Fruit fly (Drosophila melanogaster) whole organism, embryonic: ENCODE results near the gene ppk15.

Experiments
- Abd-B ChIP-seq: fragments of 200-800 bp; sonication (Bioruptor generic); optimal IDR thresholded peaks from 2 replicates; lab custom pipeline; 2018; ENCODE audit warnings: missing biosample characterization, mild to moderate bottlenecking, missing genetic modification characterization, moderate library complexity
- B-H2 ChIP-seq: fragments of 200-800 bp; sonication (Bioruptor generic); optimal IDR thresholded peaks from 2 replicates; lab custom pipeline; 2018; ENCODE audit warnings: missing biosample characterization, mild to moderate bottlenecking, missing genetic modification characterization
- Bdp1 ChIP-seq: fragments of 200-800 bp; sonication (Bioruptor generic); optimal IDR thresholded peaks from 3 replicates; lab custom pipeline; 2016; ENCODE audit warnings: missing biosample characterization, missing genetic modification characterization
- C15 ChIP-seq: fragments of 200-800 bp; sonication (Bioruptor generic); IDR thresholded peaks from 3 replicates; pipeline ENCODE4 v1.3.6; 2022; ENCODE audit warnings: missing biosample characterization, missing genetic modification characterization
- CG10147 ChIP-seq: fragments of 200-800 bp; sonication (Bioruptor generic); optimal IDR thresholded peaks from 2 replicates; lab custom pipeline; 2019; ENCODE audit warnings: missing biosample characterization, mild to moderate bottlenecking, missing genetic modification characterization, moderate library complexity
- CG10274 ChIP-seq: fragments of 200-800 bp; sonication (Bioruptor generic); optimal IDR thresholded peaks from 3 replicates; lab custom pipeline; 2017; ENCODE audit warnings: missing biosample characterization, mild to moderate bottlenecking, missing genetic modification characterization
- CG10565 ChIP-seq: fragments of 200-800 bp; sonication (Bioruptor generic); optimal IDR thresholded peaks from 3 replicates; lab custom pipeline; 2016; ENCODE audit warnings: missing biosample characterization, mild to moderate bottlenecking, missing genetic modification characterization
- CG11093 ChIP-seq: fragments of 200-800 bp; sonication (Bioruptor generic); IDR thresholded peaks from 3 replicates; pipeline ENCODE4 v1.3.6; 2022; ENCODE audit warnings: missing biosample characterization, missing genetic modification characterization
- CG11504 ChIP-seq: fragments of 200-800 bp; sonication (Bioruptor generic); optimal IDR thresholded peaks from 3 replicates; lab custom pipeline; 2019; ENCODE audit warnings: missing biosample characterization, mild to moderate bottlenecking, missing genetic modification characterization, moderate library complexity
- CG11696 ChIP-seq: fragments of 200-800 bp; sonication (Bioruptor generic); IDR thresholded peaks from 2 replicates; pipeline ENCODE4 v1.3.6; 2022; ENCODE audit warnings: missing biosample characterization, missing genetic modification characterization
- CG14014 ChIP-seq: fragments of 200-800 bp; sonication (Bioruptor generic); IDR thresholded peaks from 2 replicates; pipeline ENCODE4 v1.3.6; 2022; ENCODE audit warnings: missing biosample characterization, missing genetic modification characterization
- CG15479 ChIP-seq: fragments of 200-800 bp; sonication (Bioruptor generic); optimal IDR thresholded peaks from 3 replicates; lab custom pipeline; 2019; ENCODE audit warnings: missing biosample characterization, mild to moderate bottlenecking, missing genetic modification characterization, moderate library complexity
- CG17328 ChIP-seq: fragments of 200-800 bp; sonication (Bioruptor generic); IDR thresholded peaks from 2 replicates; pipeline ENCODE4 v1.3.6; 2022; ENCODE audit warnings: missing biosample characterization, missing genetic modification characterization
- CG18011 ChIP-seq: fragments of 200-800 bp; sonication (Bioruptor generic); optimal IDR thresholded peaks from 2 replicates; lab custom pipeline; 2017; ENCODE audit warnings: missing biosample characterization, missing genetic modification characterization, mild to moderate bottlenecking, moderate library complexity, missing genotype
- CG18764 ChIP-seq: fragments of 200-800 bp; sonication (Bioruptor generic); optimal IDR thresholded peaks from 3 replicates; lab custom pipeline; 2016; ENCODE audit warnings: missing biosample characterization, missing genetic modification characterization
- CG2199 ChIP-seq: fragments of 200-800 bp; sonication (Bioruptor generic); IDR thresholded peaks from 3 replicates; pipeline ENCODE4 v1.3.6; 2022; ENCODE audit warnings: missing biosample characterization, missing genetic modification characterization
- CG33557 ChIP-seq: fragments of 200-800 bp; sonication (Bioruptor generic); optimal IDR thresholded peaks from 2 replicates; lab custom pipeline; 2019; ENCODE audit warnings: missing biosample characterization, mild to moderate bottlenecking, missing genetic modification characterization, moderate library complexity
- CG4707 ChIP-seq: fragments of 200-800 bp; sonication (Bioruptor generic); optimal IDR thresholded peaks from 2 replicates; lab custom pipeline; 2018; ENCODE audit warnings: missing biosample characterization, mild to moderate bottlenecking, missing genetic modification characterization, moderate library complexity
- CG5245 ChIP-seq: fragments of 200-800 bp; sonication (Bioruptor generic); optimal IDR thresholded peaks from 3 replicates; lab custom pipeline; 2016; ENCODE audit warnings: missing biosample characterization, missing genetic modification characterization
- CG6254 ChIP-seq: fragments of 200-800 bp; sonication (Bioruptor generic); optimal IDR thresholded peaks from 3 replicates; lab custom pipeline; 2017; ENCODE audit warnings: mild to moderate bottlenecking, missing biosample characterization, missing genetic modification reagents, missing genetic modification characterization
- CG7928 ChIP-seq: fragments of 200-800 bp; sonication (Bioruptor generic); optimal IDR thresholded peaks from 2 replicates; lab custom pipeline; 2017; ENCODE audit warnings: missing biosample characterization, mild to moderate bottlenecking, missing genetic modification characterization
- CG9932 ChIP-seq: fragments of 200-800 bp; sonication (Bioruptor generic); IDR thresholded peaks from 2 replicates; pipeline ENCODE4 v1.3.6; 2022; ENCODE audit warnings: missing biosample characterization, missing genetic modification characterization
- CrebB ChIP-seq: fragments of 200-800 bp; sonication (Bioruptor generic); optimal IDR thresholded peaks from 3 replicates; lab custom pipeline; 2018; ENCODE audit warnings: missing biosample characterization, mild to moderate bottlenecking, missing genetic modification characterization
- Dbx ChIP-seq: fragments of 200-800 bp; sonication (Bioruptor generic); IDR thresholded peaks from 3 replicates; pipeline ENCODE4 v1.3.6; 2022; ENCODE audit warnings: missing biosample characterization, missing genetic modification characterization
- Fer1 ChIP-seq: fragments of 200-800 bp; sonication (Bioruptor generic); optimal IDR thresholded peaks from 2 replicates; lab custom pipeline; 2017; ENCODE audit warnings: missing biosample characterization, mild to moderate bottlenecking, missing genetic modification characterization
- HHEX ChIP-seq: fragments of 200-800 bp; sonication (Bioruptor generic); optimal IDR thresholded peaks from 3 replicates; lab custom pipeline; 2017; ENCODE audit warnings: missing biosample characterization, mild to moderate bottlenecking, missing genetic modification characterization, missing genetic modification reagents
- Hand ChIP-seq: fragments of 200-800 bp; sonication (Bioruptor generic); optimal IDR thresholded peaks from 2 replicates; lab custom pipeline; 2017; ENCODE audit warnings: mild to moderate bottlenecking, missing biosample characterization, missing genetic modification reagents, missing genetic modification characterization
- HmgD ChIP-seq: fragments of 200-800 bp; sonication (Bioruptor generic); optimal IDR thresholded peaks from 3 replicates; lab custom pipeline; 2016; ENCODE audit warnings: missing biosample characterization, missing genetic modification characterization
- Hr3 ChIP-seq: fragments of 200-800 bp; sonication (Bioruptor generic); optimal IDR thresholded peaks from 3 replicates; lab custom pipeline; 2016; ENCODE audit warnings: missing biosample characterization, missing genetic modification characterization
- Neu2 ChIP-seq: fragments of 200-800 bp; sonication (Bioruptor generic); optimal IDR thresholded peaks from 3 replicates; lab custom pipeline; 2016; ENCODE audit warnings: missing biosample characterization, missing genetic modification characterization, borderline replicate concordance
- Nf-YB ChIP-seq: fragments of 200-800 bp; sonication (Bioruptor generic); optimal IDR thresholded peaks from 3 replicates; lab custom pipeline; 2019; ENCODE audit warnings: missing biosample characterization, mild to moderate bottlenecking, missing genetic modification characterization, moderate library complexity
- Xbp1 ChIP-seq: fragments of 200-800 bp; sonication (Bioruptor generic); optimal IDR thresholded peaks from 3 replicates; lab custom pipeline; 2016; ENCODE audit warnings: missing biosample characterization, mild to moderate bottlenecking, missing genetic modification characterization
- ac ChIP-seq: fragments of 200-800 bp; sonication (Bioruptor generic); optimal IDR thresholded peaks from 3 replicates; lab custom pipeline; 2017; ENCODE audit warnings: missing biosample characterization, mild to moderate bottlenecking, missing genetic modification characterization
- bab2 ChIP-seq: fragments of 200-800 bp; sonication (Bioruptor generic); optimal IDR thresholded peaks from 2 replicates; lab custom pipeline; 2016; ENCODE audit warnings: missing biosample characterization, missing genetic modification characterization
- bbx ChIP-seq: fragments of 200-800 bp; sonication (Bioruptor generic); IDR thresholded peaks from 2 replicates; pipeline ENCODE4 v1.3.6; 2022; ENCODE audit warnings: missing biosample characterization, missing genetic modification characterization; ENCODE audit not compliant: partially characterized antibody
- cato ChIP-seq: fragments of 200-800 bp; sonication (Bioruptor generic); optimal IDR thresholded peaks from 2 replicates; lab custom pipeline; 2016; ENCODE audit warnings: missing biosample characterization, missing genetic modification characterization, borderline replicate concordance
- caup ChIP-seq: fragments of 200-800 bp; sonication (Bioruptor generic); optimal IDR thresholded peaks from 3 replicates; lab custom pipeline; 2017; ENCODE audit warnings: missing biosample characterization, mild to moderate bottlenecking, missing genetic modification characterization, moderate library complexity; ENCODE audit not compliant: severe bottlenecking
- corto ChIP-seq: fragments of 200-800 bp; sonication (Bioruptor generic); optimal IDR thresholded peaks from 2 replicates; lab custom pipeline; 2016; ENCODE audit warnings: missing biosample characterization, mild to moderate bottlenecking, missing genetic modification characterization, moderate library complexity
- danr ChIP-seq: fragments of 200-800 bp; sonication (Bioruptor generic); IDR thresholded peaks from 2 replicates; pipeline ENCODE4 v1.3.6; 2022; ENCODE audit warnings: missing biosample characterization, missing genetic modification characterization
- dysf ChIP-seq: fragments of 200-800 bp; sonication (Bioruptor generic); IDR thresholded peaks from 3 replicates; pipeline ENCODE4 v1.3.6; 2022; ENCODE audit warnings: missing biosample characterization, missing genetic modification characterization
- ewg ChIP-seq: fragments of 200-800 bp; sonication (Bioruptor generic); optimal IDR thresholded peaks from 3 replicates; lab custom pipeline; 2017; ENCODE audit warnings: mild to moderate bottlenecking, missing biosample characterization, missing genetic modification reagents, missing genetic modification characterization
- gsb ChIP-seq: fragments of 200-800 bp; sonication (Bioruptor generic); IDR thresholded peaks from 2 replicates; pipeline ENCODE4 v1.3.6; 2022; ENCODE audit warnings: missing biosample characterization, missing genetic modification characterization
- nau ChIP-seq: fragments of 200-800 bp; sonication (Bioruptor generic); optimal IDR thresholded peaks from 3 replicates; lab custom pipeline; 2017; ENCODE audit warnings: missing biosample characterization, mild to moderate bottlenecking, missing genetic modification characterization, missing genetic modification reagents
- pb ChIP-seq: fragments of 200-800 bp; sonication (Bioruptor generic); optimal IDR thresholded peaks from 3 replicates; lab custom pipeline; 2016; ENCODE audit warnings: missing biosample characterization, missing genetic modification characterization
- sd ChIP-seq: fragments of 200-800 bp; sonication (Bioruptor generic); optimal IDR thresholded peaks from 3 replicates; lab custom pipeline; 2018; ENCODE audit warnings: missing biosample characterization, mild to moderate bottlenecking, missing genetic modification characterization, moderate library complexity
- sob ChIP-seq: fragments of 200-800 bp; sonication (Bioruptor generic); IDR thresholded peaks from 2 replicates; pipeline ENCODE4 v1.3.6; 2022; ENCODE audit warnings: missing biosample characterization, missing genetic modification characterization
- sqz ChIP-seq: fragments of 200-800 bp; sonication (Bioruptor generic); optimal IDR thresholded peaks from 3 replicates; lab custom pipeline; 2018; ENCODE audit warnings: missing biosample characterization, mild to moderate bottlenecking, missing genetic modification characterization
- ttk ChIP-seq: fragments of 200-800 bp; sonication (Bioruptor generic); IDR thresholded peaks from 2 replicates; pipeline ENCODE4 v2.1.2; 2022; ENCODE audit warnings: missing biosample characterization, missing genetic modification characterization
- unc-4 ChIP-seq: fragments of 200-800 bp; sonication (Bioruptor generic); IDR thresholded peaks from 2 replicates; pipeline ENCODE4 v1.3.6; 2022; ENCODE audit warnings: missing biosample characterization, missing genetic modification characterization; ENCODE audit not compliant: partially characterized antibody
- vnd ChIP-seq: fragments of 200-800 bp; sonication (Bioruptor generic); IDR thresholded peaks from 3 replicates; pipeline ENCODE4 v1.3.6; 2022; ENCODE audit warnings: missing biosample characterization, missing genetic modification characterization; ENCODE audit not compliant: partially characterized antibody

The ppk15 gene

DNA sequence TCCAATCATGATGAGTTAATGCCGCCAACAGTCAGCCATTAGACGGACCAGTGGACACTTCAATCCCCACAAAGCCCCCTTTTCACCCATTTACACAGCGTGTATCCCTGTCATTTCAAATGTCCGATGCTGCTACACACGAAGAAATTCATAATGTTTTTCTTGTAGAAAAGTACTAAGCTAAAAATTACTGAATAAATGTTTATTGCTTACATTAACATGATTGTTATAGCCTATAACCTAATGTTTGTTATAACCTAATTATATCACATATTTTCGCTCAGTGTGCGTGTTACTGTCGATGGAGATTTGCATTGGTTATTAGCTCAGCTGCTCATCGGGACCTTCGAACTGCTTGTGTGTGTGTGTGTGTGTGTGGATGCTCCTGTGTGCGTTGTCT, 33.1 kb upstream of the ppk15 start (continued):
- TF ChIP-seq Nf-YB (no peak), CG17328 (GFP tag; lab: Robert Waterston, UW) (peak; percentile 35; the same call in 1 of the 2 replicates), B-H2 (GFP tag; lab: Kevin White, UChicago) (no peak), danr (GFP tag; lab: Robert Waterston, UW) (0 out of 2 replicates have a peak, but pooled peaks have one; percentile 19), HmgD (GFP tag; lab: Kevin White, UChicago) (no peak), Hand (no peak), CG7928 (GFP tag; lab: Kevin White, UChicago) (no peak), Xbp1 (peak; percentile 59), Abd-B (GFP tag; lab: Kevin White, UChicago) (no peak), CG10565 (no peak), Hr3 (GFP tag; lab: Kevin White, UChicago) (peak; percentile 12), nau (GFP tag; lab: Kevin White, UChicago) (peak; percentile 4), dysf (GFP tag; lab: Robert Waterston, UW) (0 out of 3 replicates have a peak, but pooled peaks have one; percentile 40), sob (GFP tag; lab: Robert Waterston, UW) (peak; percentile 34; the same call in 1 of the 2 replicates), unc-4 (no peak), caup (GFP tag; lab: Kevin White, UChicago) (no peak), cato (GFP tag; lab: Kevin White, UChicago) (no peak), CrebB (no peak), CG4707 (GFP tag; lab: Kevin White, UChicago) (no peak), sqz (GFP tag; lab: Kevin White, UChicago) (no peak), CG11504 (tag; lab: Kevin White, UChicago) (peak; percentile 71), CG18011 (GFP tag; lab: Kevin White, UChicago) (no peak), CG6254 (GFP tag; lab: Kevin White, UChicago) (no peak), CG10274 (no peak), CG14014 (GFP tag; lab: Robert Waterston, UW) (peak; percentile 43; the same call in 1 of the 2 replicates), Fer1 (GFP tag; lab: Kevin White, UChicago) (no peak), HHEX (GFP tag; lab: Kevin White, UChicago) (peak; percentile 2), ewg (GFP tag; lab: Kevin White, UChicago) (no peak), corto (GFP tag; lab: Kevin White, UChicago) (no peak), bbx (no peak), CG9932 (GFP tag; lab: Robert Waterston, UW) (no peak), CG10147 (no peak), Dbx (no peak), bab2 (GFP tag; lab: Kevin White, UChicago) (peak; percentile 48), Bdp1 (GFP tag; lab: Kevin White, UChicago) (peak; percentile 3), CG2199 (GFP tag; lab: Robert Waterston, UW) (no peak), CG15479 (no peak), CG11696 (GFP tag; lab: Robert Waterston, UW) (0 out of 2 replicates have a peak, but pooled peaks have one; percentile 32), Neu2 (GFP tag; lab: Kevin White, UChicago) (no peak), CG11093 (no peak), gsb (GFP tag; lab: Robert Waterston, UW) (no peak), CG33557 (GFP tag; lab: Kevin White, UChicago) (no peak), ac (no peak), C15 (GFP tag; lab: Robert Waterston, UW) (no peak), vnd (no peak), sd (tag; lab: Kevin White, UChicago) (no peak), pb (GFP tag; lab: Kevin White, UChicago) (no peak), CG5245 (GFP tag; lab: Kevin White, UChicago) (peak; percentile 23), ttk (GFP tag; lab: Robert Waterston, UW) (peak; percentile 49; the same call in 1 of the 2 replicates), CG18764 (GFP tag; lab: Kevin White, UChicago) (no peak)
